Worm (Caenorhabditis elegans): Measurements from ENCODE around the gene R04D3.4.

DNA sequence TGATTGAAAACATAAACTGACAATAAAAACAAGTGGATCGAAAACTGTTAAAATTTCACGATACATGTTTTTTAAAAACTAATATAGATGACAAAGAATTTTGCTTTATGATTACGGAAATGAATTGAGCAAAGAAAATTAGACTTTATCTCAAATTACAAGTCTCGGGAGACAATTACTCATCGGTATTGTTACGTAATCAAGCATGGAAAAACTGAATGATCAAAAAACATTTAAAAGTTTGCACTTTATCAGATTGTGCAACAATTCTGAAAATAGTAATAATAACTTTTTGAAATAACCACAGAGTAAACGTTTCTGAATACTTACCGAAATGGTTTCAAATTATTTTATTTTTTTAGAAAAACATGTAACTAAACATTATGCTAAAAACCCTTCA is 17.2 kb upstream of the R04D3.4 start, which contains the start of gene srd-43:
- TF ChIP-seq him-1 (tag; optimal IDR thresholded peaks at IDR 0.05) = no peak
- TF ChIP-seq dao-5 (tag; optimal IDR thresholded peaks at IDR 0.05) = no peak

All from whole organism, L4/young adult.